Worm (Caenorhabditis elegans): ENCODE data around the gene lips-3.

DNA sequence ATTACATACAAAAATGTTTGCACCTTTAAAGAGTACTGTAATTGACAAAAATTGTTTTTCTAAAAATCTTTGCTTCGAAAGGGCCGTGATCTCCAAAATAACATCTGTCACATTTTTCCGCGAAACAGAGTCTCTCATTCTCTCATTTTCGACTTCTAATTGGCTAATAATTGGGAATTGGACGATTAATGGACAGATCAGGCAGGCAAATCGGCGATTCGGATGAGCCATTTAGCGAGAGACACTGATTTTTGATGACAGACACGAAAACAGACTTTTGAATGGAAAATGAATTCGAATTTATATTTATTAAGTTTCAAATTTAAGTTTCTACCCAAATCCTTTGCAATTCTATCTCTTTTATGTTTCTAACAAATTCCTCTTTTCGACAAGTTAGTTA lies 12.5 kb upstream of the lips-3 start:
- TF ChIP-seq unc-130 (GFP tag; optimal IDR thresholded peaks at IDR 0.05) (no peak), lim-7 (GFP tag; IDR thresholded peaks at IDR 0.05) (no peak), fkh-10 (GFP tag; optimal IDR thresholded peaks at IDR 0.05) (no peak), nhr-42 (GFP tag; IDR thresholded peaks at IDR 0.05) (no peak), unc-62 (GFP tag; optimal IDR thresholded peaks at IDR 0.05 in 1 of 2) (no peak), unc-62 (tag; optimal IDR thresholded peaks at IDR 0.05) (no peak), ama-1 (optimal IDR thresholded peaks at IDR 0.05) (no peak), nhr-10 (tag; optimal IDR thresholded peaks at IDR 0.05) (no peak), snpc-4 (tag; optimal IDR thresholded peaks at IDR 0.05) (no peak), nhr-11 (tag; optimal IDR thresholded peaks at IDR 0.05) (no peak), unc-39 (tag; optimal IDR thresholded peaks at IDR 0.05) (no peak)

Data from whole organism, L4 larva.